Worm (Caenorhabditis elegans): ENCODE data around the gene irld-26.

Gene irld-26

DNA sequence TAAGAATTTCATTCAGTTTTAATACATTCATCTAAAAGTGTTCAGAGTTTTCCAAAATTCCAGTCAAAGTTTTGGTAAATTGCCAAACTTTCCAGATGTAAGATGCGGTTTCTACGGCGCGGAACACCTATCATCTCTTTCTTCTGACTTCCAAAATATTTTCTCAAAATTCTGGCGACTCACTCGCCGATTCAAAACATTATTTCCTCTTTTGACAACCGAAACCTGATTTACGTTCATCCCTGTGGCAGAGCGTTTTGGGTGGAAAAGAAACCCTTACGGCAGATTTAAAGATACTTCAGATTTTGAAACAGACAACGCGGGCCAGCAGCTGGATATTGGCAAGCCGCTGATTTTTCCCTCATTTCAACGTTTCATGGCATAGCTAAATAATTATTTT is 7.0 kb upstream of the irld-26 start, which contains the start of gene F11A5.5:
F11A5.5 (plus strand) TSS at position 301 of the 400 bp plus-strand sequence.
- TF ChIP-seq ceh-30 (tag; optimal IDR thresholded peaks at IDR 0.05) (no peak), hlh-8 (tag; optimal IDR thresholded peaks at IDR 0.05) (no peak), ceh-45 (GFP tag; IDR thresholded peaks at IDR 0.05) (no peak)

- TF ChIP-seq T23F11.4 (GFP tag; optimal IDR thresholded peaks at IDR 0.05) (no peak), hlh-6 (tag; optimal IDR thresholded peaks at IDR 0.05) (no peak), syd-9 (tag; optimal IDR thresholded peaks at IDR 0.05) (no peak), unc-55 (GFP tag; optimal IDR thresholded peaks at IDR 0.05) (no peak), ceh-31 (tag; optimal IDR thresholded peaks at IDR 0.05) (no peak), pros-1 (tag; optimal IDR thresholded peaks at IDR 0.05) (no peak), fax-1 (tag; optimal IDR thresholded peaks at IDR 0.05) (no peak), fkh-6 (tag; optimal IDR thresholded peaks at IDR 0.05) (no peak)
Observed at ce11 chrV:16201730-16202129, 3.3 kb upstream of the irld-26 start, which contains the start of gene F11A5.17. Gene F11A5.17 (plus strand): TSS chrV:16202030.

- TF ChIP-seq ref-2 (tag; optimal IDR thresholded peaks at IDR 0.05): no peak
- no peak for TF ChIP-seq elt-2 (tag; optimal IDR thresholded peaks at IDR 0.05)
- TF ChIP-seq mec-3 (tag; optimal IDR thresholded peaks at IDR 0.05; ENCODE audit: borderline replicate concordance): no peak
- no peak for TF ChIP-seq unc-55 (GFP tag; optimal IDR thresholded peaks at IDR 0.05)
- TF ChIP-seq C08G9.2 (tag; optimal IDR thresholded peaks at IDR 0.05): no peak
- TF ChIP-seq ceh-45 (GFP tag; IDR thresholded peaks at IDR 0.05): no peak
- TF ChIP-seq pha-2 (tag; optimal IDR thresholded peaks at IDR 0.05): no peak
- no peak for TF ChIP-seq ceh-48 (tag; optimal IDR thresholded peaks at IDR 0.05)
- TF ChIP-seq hlh-8 (tag; optimal IDR thresholded peaks at IDR 0.05): no peak
- no peak for TF ChIP-seq tbx-2 (tag; optimal IDR thresholded peaks at IDR 0.05)
- TF ChIP-seq unc-42 (tag; optimal IDR thresholded peaks at IDR 0.05): no peak
Observed at ce11 chrV:16202618-16203017, 2.4 kb upstream of the irld-26 start, which contains the start of gene F11A5.18. Gene F11A5.18 (plus strand): TSS chrV:16202918.

ce11 chrV:16209837-16210236 is 4.8 kb downstream of the irld-26 start, which contains the start of gene oac-15:
Gene oac-15 (minus strand): TSS chrV:16209937.
- TF ChIP-seq ceh-45 (GFP tag; IDR thresholded peaks at IDR 0.05): no peak
- no peak for TF ChIP-seq nhr-232 (tag; optimal IDR thresholded peaks at IDR 0.05)
- no peak for TF ChIP-seq ceh-30 (tag; optimal IDR thresholded peaks at IDR 0.05)
- no peak for TF ChIP-seq syd-9 (tag; optimal IDR thresholded peaks at IDR 0.05)
- TF ChIP-seq ref-2 (tag; optimal IDR thresholded peaks at IDR 0.05): no peak
- no peak for TF ChIP-seq hlh-6 (tag; optimal IDR thresholded peaks at IDR 0.05)
- TF ChIP-seq rnt-1 (tag; optimal IDR thresholded peaks at IDR 0.05): no peak
- no peak for TF ChIP-seq F13H6.1 (tag; optimal IDR thresholded peaks at IDR 0.05)
- TF ChIP-seq ceh-22 (tag; optimal IDR thresholded peaks at IDR 0.05): no peak
- TF ChIP-seq elt-4 (tag; optimal IDR thresholded peaks at IDR 0.05): no peak
- TF ChIP-seq elt-2 (tag; optimal IDR thresholded peaks at IDR 0.05): no peak
- TF ChIP-seq sdc-2 (tag; optimal IDR thresholded peaks at IDR 0.05): no peak
- TF ChIP-seq pag-3 (tag; optimal IDR thresholded peaks at IDR 0.05; ENCODE audit: borderline replicate concordance): no peak
- TF ChIP-seq fkh-6 (tag; optimal IDR thresholded peaks at IDR 0.05): no peak
- TF ChIP-seq pax-1 (tag; optimal IDR thresholded peaks at IDR 0.05): no peak
- TF ChIP-seq pha-2 (tag; optimal IDR thresholded peaks at IDR 0.05): no peak
- no peak for TF ChIP-seq sox-4 (tag; optimal IDR thresholded peaks at IDR 0.05)
- no peak for TF ChIP-seq gmeb-2 (tag; optimal IDR thresholded peaks at IDR 0.05)

DNA sequence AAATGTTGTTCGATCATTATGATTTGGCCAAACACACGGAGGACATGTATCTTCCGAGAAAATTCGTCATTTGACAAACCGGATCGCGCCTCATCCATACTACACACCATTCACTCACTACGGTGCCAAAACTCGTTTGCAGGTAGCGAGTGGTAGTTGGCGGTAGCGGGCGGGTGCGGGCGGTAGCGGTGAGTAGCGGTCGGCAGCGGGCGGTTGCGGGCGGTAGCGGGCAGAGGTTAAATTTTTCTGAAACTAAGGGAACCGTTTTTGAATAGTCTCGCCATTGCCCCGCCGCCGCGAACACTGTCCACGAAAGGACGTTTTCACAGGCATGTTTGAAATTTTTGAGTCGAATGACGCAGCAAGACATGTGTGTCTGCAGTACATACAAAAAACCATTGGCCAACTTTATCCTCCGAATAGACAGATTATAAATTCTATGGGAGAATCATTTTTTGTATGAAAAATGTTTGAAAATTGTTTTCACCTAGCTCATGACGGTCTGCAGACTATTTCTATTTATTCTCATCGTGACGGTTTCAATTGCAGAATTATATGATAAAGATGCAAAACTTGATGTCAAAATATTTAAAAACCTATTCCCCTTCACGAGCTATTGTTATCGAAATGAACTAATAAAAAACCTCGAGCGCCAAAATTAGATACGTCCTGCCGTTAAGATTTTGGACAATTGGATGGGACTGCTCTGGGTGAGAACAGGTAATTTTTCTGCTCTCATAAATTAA is 5.4 kb downstream of the irld-26 start, which contains the start of gene F11A5.16:
F11A5.16 (plus strand) TSS at position 696 of the 746 bp plus-strand sequence.
- no peak for TF ChIP-seq tbx-2 (tag; optimal IDR thresholded peaks at IDR 0.05)
- TF ChIP-seq ceh-48 (tag; optimal IDR thresholded peaks at IDR 0.05): no peak
- no peak for TF ChIP-seq rnt-1 (tag; optimal IDR thresholded peaks at IDR 0.05)
- no peak for TF ChIP-seq T23F11.4 (GFP tag; optimal IDR thresholded peaks at IDR 0.05)
- no peak for TF ChIP-seq madf-2 (tag; optimal IDR thresholded peaks at IDR 0.05)
- TF ChIP-seq ref-2 (tag; optimal IDR thresholded peaks at IDR 0.05): no peak
- TF ChIP-seq lim-6 (tag; optimal IDR thresholded peaks at IDR 0.05): no peak
- TF ChIP-seq syd-9 (tag; optimal IDR thresholded peaks at IDR 0.05): no peak
- TF ChIP-seq odd-2 (tag; optimal IDR thresholded peaks at IDR 0.05): no peak
- TF ChIP-seq K02D7.2 (tag; optimal IDR thresholded peaks at IDR 0.05): no peak
- no peak for TF ChIP-seq che-1 (tag; optimal IDR thresholded peaks at IDR 0.05)
- TF ChIP-seq ztf-16 (tag; optimal IDR thresholded peaks at IDR 0.05): no peak
- no peak for TF ChIP-seq sox-4 (tag; optimal IDR thresholded peaks at IDR 0.05)
- TF ChIP-seq eyg-1 (tag; optimal IDR thresholded peaks at IDR 0.05): no peak
- TF ChIP-seq ets-4 (tag; optimal IDR thresholded peaks at IDR 0.05): no peak
- no peak for TF ChIP-seq lin-11 (tag; optimal IDR thresholded peaks at IDR 0.05)
- no peak for TF ChIP-seq mec-3 (tag; optimal IDR thresholded peaks at IDR 0.05; ENCODE audit: borderline replicate concordance)
- no peak for TF ChIP-seq ama-1 (optimal IDR thresholded peaks at IDR 0.05)
